Worm (Caenorhabditis elegans): ENCODE measurements around the gene C06A8.8.

The C06A8.8 gene

DNA sequence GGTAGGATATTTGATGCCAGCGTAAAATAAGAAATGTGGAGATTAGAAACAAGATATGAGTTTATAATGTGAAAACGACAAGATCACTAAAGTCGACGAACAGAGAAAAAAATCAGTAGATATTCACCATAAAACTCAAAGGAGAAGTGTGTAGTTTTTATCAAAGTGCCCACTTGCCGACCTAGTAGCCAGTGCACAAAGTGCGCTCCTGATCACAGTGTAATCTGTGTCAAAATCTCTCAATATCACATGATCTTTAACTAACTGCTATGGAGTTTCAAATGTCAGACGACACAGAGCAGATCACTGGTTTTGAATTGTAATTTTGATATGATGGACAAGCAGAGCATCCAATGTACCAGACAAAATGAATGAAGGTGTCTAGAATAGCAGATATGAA lies 51.3 kb downstream of the C06A8.8 start:
- TF ChIP-seq tbx-2 (tag; optimal IDR thresholded peaks at IDR 0.05), result no peak
- TF ChIP-seq ceh-82 (tag; optimal IDR thresholded peaks at IDR 0.05), result no peak
- TF ChIP-seq nhr-76 (tag; optimal IDR thresholded peaks at IDR 0.05), result no peak
- TF ChIP-seq nhr-25 (tag; optimal IDR thresholded peaks at IDR 0.05), result no peak
- TF ChIP-seq egl-5 (tag; optimal IDR thresholded peaks at IDR 0.05), result no peak
- no peak for TF ChIP-seq lin-39 (tag; optimal IDR thresholded peaks at IDR 0.05)
- no peak for TF ChIP-seq elt-1 (tag; optimal IDR thresholded peaks at IDR 0.05)
- no peak for TF ChIP-seq ztf-11 (tag; optimal IDR thresholded peaks at IDR 0.05)
- TF ChIP-seq lsy-12 (tag; optimal IDR thresholded peaks at IDR 0.05), result no peak
- TF ChIP-seq lin-15B (tag; optimal IDR thresholded peaks at IDR 0.05), result no peak
- TF ChIP-seq nhr-67 (tag; optimal IDR thresholded peaks at IDR 0.05), result no peak
- TF ChIP-seq nfya-1 (tag; optimal IDR thresholded peaks at IDR 0.05; ENCODE audit: insufficient read depth), result no peak
- no peak for TF ChIP-seq jun-1 (tag; optimal IDR thresholded peaks at IDR 0.05)
- no peak for TF ChIP-seq nhr-43 (tag; optimal IDR thresholded peaks at IDR 0.05; ENCODE audit: poor library complexity, severe bottlenecking)
- no peak for TF ChIP-seq nhr-237 (tag; optimal IDR thresholded peaks at IDR 0.05)
- TF ChIP-seq fkh-10 (GFP tag; optimal IDR thresholded peaks at IDR 0.05), result no peak

DNA sequence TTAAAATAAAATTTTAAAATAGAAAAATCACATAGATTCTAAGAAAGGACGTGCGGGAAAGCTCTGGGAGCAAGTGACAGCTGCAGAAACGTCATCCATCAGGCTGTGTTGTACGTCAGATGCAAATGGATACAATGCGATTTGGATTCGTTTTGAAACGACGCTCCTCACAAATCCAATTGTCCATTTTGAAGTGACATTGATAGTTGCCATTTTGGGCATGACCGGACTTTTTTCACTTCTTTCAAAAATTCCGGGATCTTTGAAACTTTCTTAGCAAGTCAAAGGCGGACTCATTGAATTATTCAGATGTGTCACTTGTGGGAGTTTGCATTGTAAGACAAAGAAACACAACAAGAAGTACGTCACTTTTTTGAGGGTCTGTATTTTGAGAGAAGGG lies 52.8 kb downstream of the C06A8.8 start:
- TF ChIP-seq hmg-11 (tag; optimal IDR thresholded peaks at IDR 0.05) (no peak), fkh-10 (GFP tag; optimal IDR thresholded peaks at IDR 0.05) (peak; percentile 39), ztf-4 (tag; optimal IDR thresholded peaks at IDR 0.05) (no peak), nhr-12 (tag; optimal IDR thresholded peaks at IDR 0.05) (no peak), unc-62 (GFP tag; optimal IDR thresholded peaks at IDR 0.05) (no peak)

DNA sequence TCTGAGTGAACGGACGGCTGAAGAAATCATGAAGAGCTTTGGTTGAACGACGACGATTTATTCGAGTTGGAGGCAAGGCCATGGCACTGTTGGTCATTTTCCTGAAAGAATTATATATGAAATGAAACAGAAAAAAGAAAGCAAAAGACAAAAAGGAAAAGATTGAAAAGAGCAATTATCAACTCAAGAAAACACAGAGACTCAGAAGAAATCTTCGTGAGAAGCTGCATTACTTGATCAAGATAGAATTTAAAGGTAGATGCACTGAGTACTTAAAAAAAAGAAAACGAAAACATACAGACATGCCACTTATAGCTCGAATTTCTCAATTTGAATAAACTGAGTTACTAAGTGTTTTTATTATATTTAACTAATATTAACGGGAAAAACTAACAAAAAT lies 53.3 kb downstream of the C06A8.8 start, which contains the start of gene cpna-5:
cpna-5 (minus strand) TSS at position 101 of the 400 bp plus-strand sequence.
- TF ChIP-seq elt-3 (tag; optimal IDR thresholded peaks at IDR 0.05), result no peak
- no peak for TF ChIP-seq nhr-76 (tag; optimal IDR thresholded peaks at IDR 0.05)
- TF ChIP-seq lsy-12 (tag; optimal IDR thresholded peaks at IDR 0.05), result no peak
- TF ChIP-seq elt-1 (tag; optimal IDR thresholded peaks at IDR 0.05), result no peak
- no peak for TF ChIP-seq nhr-237 (tag; optimal IDR thresholded peaks at IDR 0.05)

DNA sequence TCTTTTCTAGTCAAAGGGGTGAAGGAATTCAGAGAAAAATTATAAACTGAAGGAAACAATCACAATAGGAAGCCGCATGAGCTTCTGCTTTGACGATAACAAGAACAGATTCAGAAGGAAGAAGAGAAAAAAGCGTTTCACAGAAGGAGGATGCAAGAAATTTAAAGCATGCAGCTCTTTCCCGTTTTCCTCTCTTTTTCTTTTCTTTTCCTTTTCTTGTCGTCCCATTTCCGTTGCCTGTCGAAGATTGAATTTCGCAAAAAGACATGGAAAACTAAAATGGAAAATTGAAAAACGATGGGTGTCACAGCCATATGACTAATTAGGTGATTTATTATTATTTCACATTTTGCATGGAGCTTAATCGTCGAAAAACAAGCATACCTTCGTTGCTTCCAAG lies 55.7 kb downstream of the C06A8.8 start:
- peak; percentile 39 for TF ChIP-seq fkh-10 (GFP tag; optimal IDR thresholded peaks at IDR 0.05)
- TF ChIP-seq hmg-11 (tag; optimal IDR thresholded peaks at IDR 0.05), result peak; percentile 14
- no peak for TF ChIP-seq daf-12 (tag; optimal IDR thresholded peaks at IDR 0.05)

Data from whole organism, L3 larva.